Worm (Caenorhabditis elegans) whole organism, early embryonic: ENCODE results near the gene T07H3.8.

Experiments
- F13C5.2 ChIP-seq: sonication (generic microtip); optimal IDR thresholded peaks from 2 replicates; lab custom pipeline; 2017; ENCODE audit warnings: mild to moderate bottlenecking, missing genetic modification characterization, inconsistent platforms, missing compliant biosample characterization
- aly-1 ChIP-seq: sonication (generic microtip); optimal IDR thresholded peaks from 2 replicates; lab custom pipeline; 2016; ENCODE audit warnings: missing genetic modification characterization, missing compliant biosample characterization
- ama-1 ChIP-seq: fragments of 150-350 bp; optimal IDR thresholded peaks from 2 replicates; lab custom pipeline; 2014
- ceh-13 ChIP-seq: fragments of 200-800 bp; sonication (Bioruptor generic); optimal IDR thresholded peaks from 2 replicates; lab custom pipeline; 2018; ENCODE audit warnings: mild to moderate bottlenecking, missing genetic modification characterization, missing compliant biosample characterization
- ceh-36 ChIP-seq: sonication (generic microtip); optimal IDR thresholded peaks from 2 replicates; lab custom pipeline; 2016; ENCODE audit warnings: missing genetic modification characterization, inconsistent platforms, missing compliant biosample characterization
- flt-1 ChIP-seq: fragments of 200-800 bp; sonication (Bioruptor generic); IDR thresholded peaks from 2 replicates; pipeline ENCODE4 v1.3.6; 2022; ENCODE audit warnings: missing genetic modification characterization, missing compliant biosample characterization
- hmbx-1 ChIP-seq: sonication (generic microtip); optimal IDR thresholded peaks from 2 replicates; lab custom pipeline; 2016; ENCODE audit warnings: mild to moderate bottlenecking, missing genetic modification characterization, missing compliant biosample characterization
- hmg-4 ChIP-seq: fragments of 200-800 bp; sonication (Bioruptor generic); optimal IDR thresholded peaks from 2 replicates; lab custom pipeline; 2018; ENCODE audit warnings: mild to moderate bottlenecking, missing genetic modification characterization, missing compliant biosample characterization
- hnd-1 ChIP-seq: sonication (generic microtip); optimal IDR thresholded peaks from 2 replicates; lab custom pipeline; 2016; ENCODE audit warnings: missing genetic modification characterization, missing compliant biosample characterization
- pes-1 ChIP-seq: fragments of 200-800 bp; sonication (Bioruptor generic); IDR thresholded peaks from 2 replicates; pipeline ENCODE4 v1.3.6; 2022; ENCODE audit warnings: missing genetic modification reagents, missing genetic modification characterization, missing compliant biosample characterization
- scrt-1 ChIP-seq: fragments of 200-800 bp; sonication (Bioruptor generic); IDR thresholded peaks from 2 replicates; pipeline ENCODE4 v1.3.6; 2022; ENCODE audit warnings: missing genetic modification characterization, missing compliant biosample characterization
- sea-1 ChIP-seq: fragments of 200-800 bp; sonication (Bioruptor generic); conservative IDR thresholded peaks from 2 replicates; pipeline ENCODE4 v1.3.6; 2022; ENCODE audit warnings: missing genetic modification characterization, missing compliant biosample characterization
- tbx-11 ChIP-seq: fragments of 200-800 bp; sonication (Bioruptor generic); IDR thresholded peaks from 2 replicates; pipeline ENCODE4 v1.3.6; 2022; ENCODE audit warnings: missing genetic modification characterization, missing compliant biosample characterization
- tbx-37 ChIP-seq: fragments of 200-800 bp; sonication (Bioruptor generic); conservative IDR thresholded peaks from 2 replicates; pipeline ENCODE4 v1.3.6; 2022; ENCODE audit warnings: missing genetic modification reagents, missing genetic modification characterization, missing compliant biosample characterization

ce11 chrII:1584140-1584539, 2.3 kb upstream of the T07H3.8 start, which contains the start of gene clec-21:
- TF ChIP-seq ama-1 (no peak), ceh-13 (no peak), hmbx-1 (tag; lab: Kevin White, UChicago) (no peak), F13C5.2 (tag; lab: Kevin White, UChicago) (no peak), tbx-37 (no peak), ceh-36 (tag; lab: Kevin White, UChicago) (no peak), hnd-1 (tag; lab: Kevin White, UChicago) (no peak), tbx-11 (GFP tag; lab: Robert Waterston, UW) (no peak), aly-1 (tag; lab: Kevin White, UChicago) (no peak), flt-1 (GFP tag; lab: Robert Waterston, UW) (no peak), pes-1 (GFP tag; lab: Robert Waterston, UW) (no peak), hmg-4 (GFP tag; lab: Kevin White, UChicago) (no peak), scrt-1 (GFP tag; lab: Robert Waterston, UW) (no peak), sea-1 (GFP tag; lab: Robert Waterston, UW) (no peak)
